Worm (Caenorhabditis elegans) whole organism, mixed stage, embryonic: ENCODE data around the gene bath-15.

ENCODE experiments used
- blmp-1 ChIP-seq: fragments of 150-350 bp; optimal IDR thresholded peaks from 2 replicates; lab custom pipeline; 2014; ENCODE audit warnings: missing biosample characterization, missing genetic modification characterization
- hlh-1 ChIP-seq: fragments of 150-350 bp; optimal IDR thresholded peaks from 2 replicates; lab custom pipeline; 2014; ENCODE audit warnings: missing biosample characterization, missing genetic modification reagents, missing genetic modification characterization
- lin-13 ChIP-seq: fragments of 150-350 bp; optimal IDR thresholded peaks from 2 replicates; lab custom pipeline; 2014; ENCODE audit warnings: missing biosample characterization, missing genetic modification characterization
- mls-2 ChIP-seq: sonication (generic microtip); optimal IDR thresholded peaks from 2 replicates; lab custom pipeline; 2016; ENCODE audit warnings: mild to moderate bottlenecking, missing genetic modification characterization, moderate library complexity, missing compliant biosample characterization
- nhr-12 ChIP-seq: fragments of 150-350 bp; optimal IDR thresholded peaks from 2 replicates; lab custom pipeline; 2014; ENCODE audit warnings: missing biosample characterization, missing genetic modification characterization
- pha-4 ChIP-seq: fragments of 150-350 bp; optimal IDR thresholded peaks from 2 replicates; lab custom pipeline; 2018; ENCODE audit warnings: missing biosample characterization, missing genetic modification reagents, missing genetic modification characterization
- snpc-4 ChIP-seq: fragments of 150-350 bp; optimal IDR thresholded peaks from 2 replicates; lab custom pipeline; 2014; ENCODE audit warnings: missing biosample characterization, missing genetic modification characterization
- sptf-1 ChIP-seq: sonication (generic microtip); optimal IDR thresholded peaks from 2 replicates; lab custom pipeline; 2017; ENCODE audit warnings: mild to moderate bottlenecking, missing genetic modification characterization, moderate library complexity, missing compliant biosample characterization

DNA sequence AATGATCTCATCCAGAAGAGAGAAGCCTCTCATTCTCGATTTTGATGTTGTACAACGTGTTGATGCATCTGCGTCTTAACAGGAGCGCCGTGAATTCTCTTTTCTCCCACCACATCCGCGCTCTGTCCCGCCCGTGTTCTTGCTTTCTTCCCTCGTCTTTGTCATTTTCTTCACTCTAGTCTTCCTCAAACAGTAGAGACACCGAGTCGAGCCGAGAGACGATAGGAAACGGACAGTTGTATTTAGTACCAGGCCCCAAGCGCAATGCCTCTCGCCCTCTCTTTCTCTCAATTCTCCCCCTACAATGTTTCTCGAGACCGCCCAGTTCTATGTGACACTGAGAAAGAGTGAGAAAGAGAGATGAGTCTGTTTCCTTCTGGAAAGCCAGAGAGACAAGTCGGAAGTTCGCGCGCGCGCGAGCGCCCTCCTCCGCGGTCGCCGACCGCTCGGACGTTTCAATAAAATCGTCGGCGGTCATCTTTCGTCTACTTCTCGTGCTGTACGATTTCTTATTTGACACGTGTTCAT is 46.2 kb downstream of the bath-15 start, which contains the start of gene ZK112.4:
- TF ChIP-seq blmp-1 (tag; lab: Kevin White, UChicago) (no peak), lin-13 (tag; lab: Kevin White, UChicago) (peak; percentile 4), mls-2 (tag; lab: Kevin White, UChicago) (peak; percentile 22), hlh-1 (tag; lab: Kevin White, UChicago) (peak; percentile 76), pha-4 (tag; lab: Kevin White, UChicago) (peak; percentile 66), nhr-12 (tag; lab: Kevin White, UChicago) (no peak), snpc-4 (tag; lab: Kevin White, UChicago) (no peak), sptf-1 (tag; lab: Kevin White, UChicago) (peak; percentile 68)
